Fruit fly (Drosophila melanogaster): ENCODE results near the gene osp.

DNA sequence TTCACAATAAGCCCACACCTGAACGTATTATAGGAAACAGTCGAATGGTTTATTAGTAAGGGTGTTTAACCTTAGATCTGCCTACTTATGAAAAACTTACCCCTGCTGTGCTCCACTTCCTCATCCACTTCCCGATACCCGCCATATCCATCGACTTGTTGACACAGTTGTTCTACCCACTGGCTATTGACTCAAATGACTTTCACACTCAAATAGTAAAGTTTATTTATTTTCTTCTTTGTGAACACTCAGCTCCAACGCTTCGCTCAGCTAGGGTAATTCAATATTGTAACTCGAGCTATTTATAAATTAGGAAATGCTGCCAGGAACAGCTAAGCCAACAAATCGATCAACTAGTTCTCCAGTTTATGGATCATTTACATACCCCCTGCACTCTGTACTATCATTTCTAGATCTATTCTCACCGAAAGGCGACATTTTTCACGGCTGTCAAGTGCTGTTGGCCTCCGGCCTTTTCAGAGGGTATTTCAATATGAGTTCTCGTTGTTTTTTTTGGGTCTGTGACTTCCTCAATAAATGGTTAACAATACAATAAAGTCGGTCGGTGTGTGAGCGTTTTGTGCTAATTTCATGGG, 3.4 kb downstream of the osp start:
- no peak for TF ChIP-seq CG8478 (optimal IDR thresholded peaks at IDR 0.05)
- no peak for TF ChIP-seq CTCF (optimal IDR thresholded peaks at IDR 0.05)
